Worm (Caenorhabditis elegans): ENCODE measurements around the gene sel-15.

DNA sequence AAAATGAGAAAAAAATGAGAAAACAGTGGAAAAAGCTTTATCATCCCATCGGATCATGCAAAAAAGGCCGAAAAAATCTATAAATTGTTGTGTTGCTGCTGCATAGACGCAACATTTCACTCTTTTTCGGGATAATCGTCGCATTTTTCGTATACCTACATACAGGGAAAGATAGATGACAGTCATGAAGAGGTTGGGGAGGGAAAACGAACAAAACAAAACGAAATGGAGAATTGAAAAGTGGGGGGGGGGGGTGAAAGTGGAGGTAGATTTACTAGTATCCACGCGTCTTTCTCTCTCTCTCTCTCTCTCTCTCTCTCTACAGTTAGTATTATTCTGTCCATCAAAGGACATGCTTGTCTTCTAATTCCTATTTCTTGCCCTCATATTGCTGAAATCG lies 48.2 kb upstream of the sel-15 start:
- TF ChIP-seq B0310.2 (tag; optimal IDR thresholded peaks at IDR 0.05) = no peak
- no peak for TF ChIP-seq ceh-13 (GFP tag; optimal IDR thresholded peaks at IDR 0.05)
- TF ChIP-seq ceh-36 (tag; optimal IDR thresholded peaks at IDR 0.05) = no peak
- TF ChIP-seq tbx-37 (GFP tag; conservative IDR thresholded peaks at IDR 0.05) = no peak
- no peak for TF ChIP-seq hmbx-1 (tag; optimal IDR thresholded peaks at IDR 0.05)
- TF ChIP-seq ama-1 (optimal IDR thresholded peaks at IDR 0.05) = no peak
- TF ChIP-seq flt-1 (GFP tag; IDR thresholded peaks at IDR 0.05) = no peak

All from whole organism, early embryonic.